Worm (Caenorhabditis elegans): Measurements from ENCODE around the gene ceh-30.

The ceh-30 gene

ce11 chrX:3047224-3047623, 16.1 kb upstream of the ceh-30 start:
- no peak for TF ChIP-seq unc-62 (GFP tag; optimal IDR thresholded peaks at IDR 0.05)

ce11 chrX:3048696-3049095, 14.7 kb upstream of the ceh-30 start:
- TF ChIP-seq unc-62 (GFP tag; optimal IDR thresholded peaks at IDR 0.05) = no peak

DNA sequence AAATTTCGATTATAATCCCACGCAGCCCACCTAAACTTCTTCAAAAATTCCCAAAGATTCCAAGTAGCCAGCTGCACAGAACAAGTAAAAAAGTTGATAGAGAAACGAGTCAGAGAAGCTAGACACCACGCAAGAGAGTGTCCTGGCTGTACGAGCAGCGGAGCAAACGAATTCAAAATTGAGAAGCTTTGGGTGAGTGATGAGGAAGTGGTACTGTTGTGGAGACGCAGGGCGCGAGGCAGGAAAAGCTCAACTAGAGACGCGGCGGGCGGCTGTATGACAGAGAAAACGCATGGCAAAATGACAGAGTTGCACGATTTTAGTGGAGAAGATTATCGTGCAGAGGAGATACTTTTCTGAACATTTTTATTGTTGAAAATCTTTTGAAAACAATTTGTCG, 14.1 kb upstream of the ceh-30 start:
- TF ChIP-seq unc-62 (GFP tag; optimal IDR thresholded peaks at IDR 0.05) = no peak

ce11 chrX:3051315-3051993, 11.9 kb upstream of the ceh-30 start:
- TF ChIP-seq unc-62 (GFP tag; optimal IDR thresholded peaks at IDR 0.05) = no peak

- no peak for TF ChIP-seq unc-62 (GFP tag; optimal IDR thresholded peaks at IDR 0.05)
Measured at ce11 chrX:3054394-3054793, 9.0 kb upstream of the ceh-30 start.

ce11 chrX:3054802-3055201, 8.6 kb upstream of the ceh-30 start, which contains the start of gene twk-26:
twk-26 (minus strand) TSS chrX:3054824.
- no peak for TF ChIP-seq unc-62 (GFP tag; optimal IDR thresholded peaks at IDR 0.05)

- TF ChIP-seq unc-62 (GFP tag; optimal IDR thresholded peaks at IDR 0.05) = no peak
Measured at ce11 chrX:3056098-3056497, 7.3 kb upstream of the ceh-30 start.

- no peak for TF ChIP-seq unc-62 (GFP tag; optimal IDR thresholded peaks at IDR 0.05)
Measured at ce11 chrX:3057656-3058055, 5.7 kb upstream of the ceh-30 start.

- no peak for TF ChIP-seq unc-62 (GFP tag; optimal IDR thresholded peaks at IDR 0.05)
Measured at ce11 chrX:3059299-3059698, 4.1 kb upstream of the ceh-30 start, which contains the start of gene rsef-1. rsef-1 (minus strand) TSS chrX:3059399.

ce11 chrX:3061698-3062097, 1.7 kb upstream of the ceh-30 start:
- no peak for TF ChIP-seq unc-62 (GFP tag; optimal IDR thresholded peaks at IDR 0.05)

ce11 chrX:3067052-3067451, 3.7 kb downstream of the ceh-30 start:
- TF ChIP-seq unc-62 (GFP tag; optimal IDR thresholded peaks at IDR 0.05) = no peak

ce11 chrX:3070322-3070721, 6.9 kb downstream of the ceh-30 start, which contains the start of gene ceh-31:
ceh-31 (minus strand) TSS chrX:3070422.
- no peak for TF ChIP-seq unc-62 (GFP tag; optimal IDR thresholded peaks at IDR 0.05)

DNA sequence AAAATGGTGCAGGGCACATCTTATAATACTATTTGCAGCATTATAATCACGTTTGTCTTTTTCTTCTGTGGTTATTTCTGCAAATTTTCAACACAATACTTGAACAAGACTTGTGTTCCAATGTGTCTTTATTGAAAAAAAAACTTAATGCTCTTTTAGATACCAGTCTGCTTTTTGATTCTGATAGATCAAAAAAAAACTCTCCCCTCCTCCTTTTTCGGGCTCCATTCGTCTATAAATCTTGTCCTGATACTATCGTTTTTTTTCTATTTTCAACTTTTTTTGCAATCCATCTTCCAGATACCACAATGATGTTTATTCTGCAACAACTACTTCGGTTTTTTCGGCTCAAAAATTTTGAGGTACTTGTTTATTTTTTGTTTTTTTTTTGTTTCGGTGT, 17.5 kb downstream of the ceh-30 start, which contains the start of gene twk-16:
Gene twk-16 (plus strand): TSS at position 301 of the 400 bp plus-strand sequence.
- TF ChIP-seq unc-62 (GFP tag; optimal IDR thresholded peaks at IDR 0.05) = no peak

DNA sequence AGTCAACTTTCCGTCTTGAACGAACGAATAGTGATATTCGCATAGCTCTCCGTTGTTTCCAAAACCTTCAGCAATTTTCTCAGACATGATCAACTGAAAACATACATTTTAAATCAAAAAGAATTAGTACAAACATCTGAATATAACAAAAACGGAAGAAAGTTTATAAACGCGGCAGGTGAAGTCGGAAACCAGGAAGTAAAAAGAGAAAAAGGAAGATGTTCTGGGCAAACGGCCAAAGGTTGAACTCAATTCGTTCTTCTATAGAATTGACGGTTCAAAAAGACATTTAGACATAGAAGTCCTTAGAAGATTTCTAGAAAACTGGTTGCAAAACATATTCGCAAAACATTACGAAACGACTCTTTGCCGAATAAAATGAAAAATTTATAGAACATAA, 23.9 kb downstream of the ceh-30 start, which contains the start of gene F52E4.5:
Gene F52E4.5 (minus strand): TSS at position 101 of the 400 bp plus-strand sequence.
- TF ChIP-seq unc-62 (GFP tag; optimal IDR thresholded peaks at IDR 0.05) = no peak

- no peak for TF ChIP-seq unc-62 (GFP tag; optimal IDR thresholded peaks at IDR 0.05)
Measured at ce11 chrX:3087647-3088046, 24.3 kb downstream of the ceh-30 start.

DNA sequence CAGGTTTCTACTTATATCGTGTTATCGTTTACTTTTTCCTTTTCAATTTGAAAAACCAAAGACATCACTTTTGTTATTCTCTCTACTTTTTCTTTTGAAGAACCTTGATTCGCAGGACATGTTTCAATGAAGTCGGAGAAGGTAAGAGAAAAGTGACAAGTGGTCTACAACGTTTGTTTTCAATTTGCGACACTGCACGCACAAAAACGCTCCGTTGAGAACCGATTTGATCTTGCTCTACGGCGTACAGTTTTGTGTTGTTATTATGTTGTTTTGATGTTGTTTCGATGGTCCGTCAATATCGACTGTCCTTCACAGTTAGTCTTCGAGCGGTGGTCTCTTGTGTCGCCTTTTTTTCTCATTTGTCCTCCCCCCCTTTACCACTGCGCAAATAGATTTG, 26.0 kb downstream of the ceh-30 start, which contains the start of gene pccb-1:
Gene pccb-1 (plus strand): TSS at position 127 of the 400 bp plus-strand sequence.
- TF ChIP-seq unc-62 (GFP tag; optimal IDR thresholded peaks at IDR 0.05) = no peak

ce11 chrX:3089894-3090414, 26.6 kb downstream of the ceh-30 start:
- no peak for TF ChIP-seq unc-62 (GFP tag; optimal IDR thresholded peaks at IDR 0.05)

Data from whole organism, dauer.